Fruit fly (Drosophila melanogaster) whole organism, embryonic: ENCODE results near the gene Mct1.
A peak's percentile ranks its signal among the peaks of the same experiment; 100 is the strongest.

Source experiments
- ATbp ChIP-seq: fragments of 200-800 bp; sonication (Bioruptor generic); optimal IDR thresholded peaks from 2 replicates; lab custom pipeline; 2017; ENCODE audit warnings: missing biosample characterization, mild to moderate bottlenecking, missing genetic modification characterization, missing genetic modification reagents
- Asciz ChIP-seq: fragments of 200-800 bp; sonication (Bioruptor generic); optimal IDR thresholded peaks from 2 replicates; lab custom pipeline; 2017; ENCODE audit warnings: missing biosample characterization, mild to moderate bottlenecking, missing genetic modification characterization, missing genetic modification reagents
- CG11723 ChIP-seq: fragments of 200-800 bp; sonication (Bioruptor generic); optimal IDR thresholded peaks from 2 replicates; lab custom pipeline; 2017; ENCODE audit warnings: missing biosample characterization, mild to moderate bottlenecking, missing genetic modification characterization
- CG12659 ChIP-seq: fragments of 200-800 bp; sonication (Bioruptor generic); optimal IDR thresholded peaks from 3 replicates; lab custom pipeline; 2017; ENCODE audit warnings: mild to moderate bottlenecking, missing biosample characterization, missing genetic modification reagents, missing genetic modification characterization
- CG13296 ChIP-seq: fragments of 200-800 bp; sonication (Bioruptor generic); optimal IDR thresholded peaks from 3 replicates; lab custom pipeline; 2018; ENCODE audit warnings: missing biosample characterization, mild to moderate bottlenecking, missing genetic modification characterization
- CG17359 ChIP-seq: fragments of 200-800 bp; sonication (Bioruptor generic); optimal IDR thresholded peaks from 3 replicates; lab custom pipeline; 2018; ENCODE audit warnings: missing biosample characterization, mild to moderate bottlenecking, missing genetic modification characterization, moderate library complexity
- CG17829 ChIP-seq: fragments of 200-800 bp; optimal IDR thresholded peaks from 2 replicates; lab custom pipeline; 2019; ENCODE audit warnings: missing biosample characterization, mild to moderate bottlenecking, missing genetic modification characterization, moderate library complexity
- CG18599 ChIP-seq: fragments of 200-800 bp; sonication (Bioruptor generic); optimal IDR thresholded peaks from 3 replicates; lab custom pipeline; 2017; ENCODE audit warnings: missing biosample characterization, missing genetic modification characterization, mild to moderate bottlenecking, moderate library complexity, missing genetic modification reagents
- CG18764 ChIP-seq: fragments of 200-800 bp; sonication (Bioruptor generic); optimal IDR thresholded peaks from 3 replicates; lab custom pipeline; 2016; ENCODE audit warnings: missing biosample characterization, missing genetic modification characterization
- CG2875 ChIP-seq: fragments of 200-800 bp; sonication (Bioruptor generic); optimal IDR thresholded peaks from 2 replicates; lab custom pipeline; 2017; ENCODE audit warnings: missing biosample characterization, mild to moderate bottlenecking, missing genetic modification characterization, missing genetic modification reagents
- CG31388 ChIP-seq: fragments of 200-800 bp; sonication (Bioruptor generic); optimal IDR thresholded peaks from 2 replicates; lab custom pipeline; 2016; ENCODE audit warnings: missing biosample characterization, missing genetic modification characterization
- CG42726 ChIP-seq: fragments of 200-800 bp; sonication (Bioruptor generic); IDR thresholded peaks from 2 replicates; pipeline ENCODE4 v1.3.6; 2022; ENCODE audit warnings: missing biosample characterization, missing genetic modification characterization; ENCODE audit not compliant: partially characterized antibody
- CG4854 ChIP-seq: fragments of 200-800 bp; sonication (Bioruptor generic); optimal IDR thresholded peaks from 2 replicates; lab custom pipeline; 2016; ENCODE audit warnings: missing biosample characterization, missing genetic modification characterization, inconsistent platforms
- CG7928 ChIP-seq: fragments of 200-800 bp; sonication (Bioruptor generic); optimal IDR thresholded peaks from 2 replicates; lab custom pipeline; 2017; ENCODE audit warnings: missing biosample characterization, mild to moderate bottlenecking, missing genetic modification characterization
- CHES-1-like ChIP-seq: fragments of 200-800 bp; sonication (Bioruptor generic); optimal IDR thresholded peaks from 2 replicates; lab custom pipeline; 2016; ENCODE audit warnings: missing biosample characterization, missing genetic modification characterization
- CrebB ChIP-seq: fragments of 200-800 bp; sonication (Bioruptor generic); optimal IDR thresholded peaks from 3 replicates; lab custom pipeline; 2018; ENCODE audit warnings: missing biosample characterization, mild to moderate bottlenecking, missing genetic modification characterization
- D19B ChIP-seq: fragments of 200-800 bp; sonication (Bioruptor generic); optimal IDR thresholded peaks from 2 replicates; lab custom pipeline; 2017; ENCODE audit warnings: missing biosample characterization, mild to moderate bottlenecking, missing genetic modification characterization
- Doc3 ChIP-seq: fragments of 200-800 bp; sonication (Bioruptor generic); IDR thresholded peaks from 3 replicates; pipeline ENCODE4 v1.3.6; 2022; ENCODE audit warnings: missing biosample characterization, missing genetic modification characterization; ENCODE audit not compliant: partially characterized antibody
- Drgx ChIP-seq: fragments of 200-800 bp; sonication (Bioruptor generic); IDR thresholded peaks from 2 replicates; pipeline ENCODE4 v1.3.6; 2022; ENCODE audit warnings: missing biosample characterization, missing genetic modification characterization
- Eip74EF ChIP-seq, 2 experiments: fragments of 200-800 bp in 1 of 2; fragments of >200 bp in 1 of 2; sonication (Bioruptor generic) in 1 of 2; optimal IDR thresholded peaks; 2 replicates each; lab custom pipeline; 2017 to 2019; ENCODE audit warnings: missing biosample characterization in 2 of 2, missing genetic modification characterization in 2 of 2, mild to moderate bottlenecking in 1 of 2, moderate library complexity in 1 of 2
- Gug ChIP-seq: fragments of 200-800 bp; sonication (Bioruptor generic); IDR thresholded peaks from 4 replicates; pipeline ENCODE4 v1.3.6; 2022; ENCODE audit warnings: missing biosample characterization, missing genetic modification characterization
- Hmx ChIP-seq: fragments of 200-800 bp; sonication (Bioruptor generic); optimal IDR thresholded peaks from 2 replicates; lab custom pipeline; 2016; ENCODE audit warnings: missing biosample characterization, missing genetic modification characterization
- Jarid2 ChIP-seq: fragments of 200-800 bp; sonication (Bioruptor generic); optimal IDR thresholded peaks from 3 replicates; lab custom pipeline; 2017; ENCODE audit warnings: mild to moderate bottlenecking, missing biosample characterization, missing genetic modification reagents, missing genetic modification characterization
- Mrtf ChIP-seq: fragments of 200-800 bp; sonication (Bioruptor generic); IDR thresholded peaks from 3 replicates; pipeline ENCODE4 v1.3.6; 2022; ENCODE audit warnings: missing biosample characterization, missing genetic modification characterization
- Pdp1 ChIP-seq, 2 experiments: fragments of 200-800 bp; sonication (Bioruptor generic); optimal IDR thresholded peaks; 3 replicates each; lab custom pipeline; 2016; ENCODE audit warnings: missing biosample characterization in 2 of 2, missing genetic modification characterization in 2 of 2, mild to moderate bottlenecking in 1 of 2, moderate library complexity in 1 of 2
- Rfx ChIP-seq: fragments of 200-800 bp; sonication (Bioruptor generic); IDR thresholded peaks from 2 replicates; pipeline ENCODE4 v1.3.6; 2022; ENCODE audit warnings: missing biosample characterization, missing genetic modification characterization
- Sox102F ChIP-seq: fragments of 200-800 bp; sonication (Bioruptor generic); optimal IDR thresholded peaks from 2 replicates; lab custom pipeline; 2018; ENCODE audit warnings: missing biosample characterization, mild to moderate bottlenecking, missing genetic modification characterization, moderate library complexity
- TFAM ChIP-seq: fragments of 200-800 bp; sonication (Bioruptor generic); optimal IDR thresholded peaks from 2 replicates; lab custom pipeline; 2017; ENCODE audit warnings: missing biosample characterization, missing genetic modification characterization, inconsistent platforms
- Vsx1 ChIP-seq: fragments of 200-800 bp; sonication (Bioruptor generic); optimal IDR thresholded peaks from 2 replicates; lab custom pipeline; 2017; ENCODE audit warnings: missing biosample characterization, mild to moderate bottlenecking, missing genetic modification characterization, missing genetic modification reagents
- az2 ChIP-seq: fragments of 200-800 bp; sonication (Bioruptor generic); optimal IDR thresholded peaks from 3 replicates; lab custom pipeline; 2016; ENCODE audit warnings: missing biosample characterization, missing genetic modification characterization
- bowl ChIP-seq: fragments of 200-800 bp; sonication (Bioruptor generic); IDR thresholded peaks from 2 replicates; pipeline ENCODE4 v1.3.6; 2022; ENCODE audit warnings: missing biosample characterization, missing genetic modification characterization
- btn ChIP-seq: fragments of 200-800 bp; sonication (Bioruptor generic); optimal IDR thresholded peaks from 2 replicates; lab custom pipeline; 2016; ENCODE audit warnings: missing biosample characterization, missing genetic modification characterization
- disco-r ChIP-seq: fragments of 200-800 bp; sonication (Bioruptor generic); optimal IDR thresholded peaks from 2 replicates; lab custom pipeline; 2016; ENCODE audit warnings: missing biosample characterization, missing genetic modification characterization
- fd64A ChIP-seq: fragments of 200-800 bp; sonication (Bioruptor generic); optimal IDR thresholded peaks from 3 replicates; lab custom pipeline; 2018; ENCODE audit warnings: missing biosample characterization, mild to moderate bottlenecking, missing genetic modification characterization
- ftz-f1 ChIP-seq: fragments of 200-800 bp; sonication (Bioruptor generic); optimal IDR thresholded peaks from 2 replicates; lab custom pipeline; 2016; ENCODE audit warnings: missing biosample characterization, missing genetic modification characterization
- gfzf ChIP-seq: fragments of 200-800 bp; sonication (Bioruptor generic); optimal IDR thresholded peaks from 2 replicates; lab custom pipeline; 2016; ENCODE audit warnings: missing biosample characterization, mild to moderate bottlenecking, missing genetic modification characterization, moderate library complexity
- gsb-n ChIP-seq: fragments of 200-800 bp; sonication (Bioruptor generic); optimal IDR thresholded peaks from 3 replicates; lab custom pipeline; 2018; ENCODE audit warnings: missing biosample characterization, mild to moderate bottlenecking, missing genetic modification characterization
- kay ChIP-seq: fragments of 200-800 bp; sonication (Bioruptor generic); optimal IDR thresholded peaks from 2 replicates; lab custom pipeline; 2016; ENCODE audit warnings: missing biosample characterization, missing genetic modification characterization
- kni ChIP-seq: fragments of 200-800 bp; sonication (Bioruptor generic); optimal IDR thresholded peaks from 3 replicates; lab custom pipeline; 2017; ENCODE audit warnings: mild to moderate bottlenecking, missing biosample characterization, missing genetic modification reagents, missing genetic modification characterization
- lmd ChIP-seq: fragments of 200-800 bp; sonication (Bioruptor generic); IDR thresholded peaks from 2 replicates; pipeline ENCODE4 v1.3.6; 2022; ENCODE audit warnings: missing biosample characterization, missing genetic modification characterization
- lola ChIP-seq, 3 experiments: fragments of >200 bp in 2 of 3; fragments of 200-800 bp in 1 of 3; sonication (Bioruptor generic) in 1 of 3; optimal IDR thresholded peaks; 2 replicates each; lab custom pipeline; 2017 to 2019; ENCODE audit warnings: missing biosample characterization in 3 of 3, missing genetic modification characterization in 3 of 3, mild to moderate bottlenecking in 1 of 3, moderate library complexity in 1 of 3
- nom ChIP-seq: fragments of 200-800 bp; sonication (Bioruptor generic); optimal IDR thresholded peaks from 2 replicates; lab custom pipeline; 2017; ENCODE audit warnings: missing biosample characterization, missing genetic modification characterization, mild to moderate bottlenecking, moderate library complexity, missing genetic modification reagents
- sima ChIP-seq: fragments of 200-800 bp; sonication (Bioruptor generic); optimal IDR thresholded peaks from 2 replicates; lab custom pipeline; 2016; ENCODE audit warnings: missing biosample characterization, missing genetic modification characterization
- sr ChIP-seq: fragments of 200-800 bp; sonication (Bioruptor generic); IDR thresholded peaks from 3 replicates; pipeline ENCODE4 v1.3.6; 2022; ENCODE audit warnings: missing biosample characterization, missing genetic modification characterization
- tio ChIP-seq: fragments of 200-800 bp; sonication (Bioruptor generic); optimal IDR thresholded peaks from 2 replicates; lab custom pipeline; 2017; ENCODE audit warnings: missing biosample characterization, missing genetic modification characterization, inconsistent platforms
- vnd ChIP-seq: fragments of 200-800 bp; sonication (Bioruptor generic); IDR thresholded peaks from 3 replicates; pipeline ENCODE4 v1.3.6; 2022; ENCODE audit warnings: missing biosample characterization, missing genetic modification characterization; ENCODE audit not compliant: partially characterized antibody
- vvl ChIP-seq: fragments of 200-800 bp; sonication (Bioruptor generic); IDR thresholded peaks from 2 replicates; pipeline ENCODE4 v1.3.6; 2022; ENCODE audit warnings: missing biosample characterization, missing genetic modification characterization
- wdn ChIP-seq: fragments of 200-800 bp; sonication (Bioruptor generic); IDR thresholded peaks from 2 replicates; pipeline ENCODE4 v1.3.6; 2022; ENCODE audit warnings: missing biosample characterization, missing genetic modification characterization

Mct1 gene

DNA sequence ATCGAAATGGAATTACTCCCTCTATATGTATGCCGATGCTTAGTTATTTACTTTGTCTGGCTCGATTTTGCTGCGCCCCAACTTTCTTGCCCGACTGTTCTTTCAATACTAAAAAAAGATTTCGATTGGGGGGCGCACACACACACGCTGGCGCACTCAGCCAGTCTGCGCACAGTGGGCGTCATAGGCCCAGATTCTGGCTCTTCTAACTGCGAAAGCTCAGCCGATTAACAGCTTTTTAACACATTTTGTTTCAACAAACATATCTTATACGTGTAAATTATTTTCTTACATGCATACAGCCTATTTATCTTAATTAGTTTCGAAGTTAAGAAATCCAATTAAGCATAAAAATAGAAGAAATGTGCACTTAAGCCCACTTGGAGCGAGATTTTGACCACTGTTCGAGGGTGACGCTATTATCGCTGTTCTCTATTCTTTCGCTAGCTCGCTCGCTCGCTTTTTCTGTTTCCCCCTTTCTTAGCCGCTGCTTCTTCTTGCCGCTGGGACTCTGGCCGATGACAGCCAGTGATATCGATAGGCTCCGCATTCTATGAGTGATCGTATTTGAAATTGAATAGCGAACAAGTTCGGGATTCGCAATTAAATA, 33.3 kb downstream of the Mct1 start, which contains the start of gene Vinc (continued):
- TF ChIP-seq Gug (GFP tag; lab: Robert Waterston, UW) (peak; percentile 69), Eip74EF (GFP tag; optimal IDR thresholded peaks at IDR 0.05; lab: Kevin White, UChicago) (peak in 1 of 2 experiments; percentile 89), Drgx (GFP tag; lab: Robert Waterston, UW) (peak; percentile 93), CG12659 (GFP tag; lab: Kevin White, UChicago) (peak; percentile 82), Doc3 (GFP tag; lab: Robert Waterston, UW) (no peak), CG31388 (peak; percentile 51), Mrtf (peak; percentile 77; the same call in 2 of the 3 replicates), vnd (GFP tag; lab: Robert Waterston, UW) (no peak), ftz-f1 (peak; percentile 79), lmd (peak; percentile 85), lola (GFP tag; optimal IDR thresholded peaks at IDR 0.05; lab: Kevin White, UChicago) (peak in 1 of 3 experiments; percentile 65), ATbp (GFP tag; lab: Kevin White, UChicago) (peak; percentile 52), TFAM (peak; percentile 8), kni (peak; percentile 90), CG13296 (peak; percentile 96), sr (GFP tag; lab: Robert Waterston, UW) (peak; percentile 23; the same call in 1 of the 3 replicates), Asciz (no peak), CG18764 (GFP tag; lab: Kevin White, UChicago) (peak; percentile 78), sima (GFP tag; lab: Kevin White, UChicago) (peak; percentile 3), Rfx (GFP tag; lab: Robert Waterston, UW) (peak; percentile 94), nom (GFP tag; lab: Kevin White, UChicago) (peak; percentile 92), az2 (GFP tag; lab: Kevin White, UChicago) (peak; percentile 62), Jarid2 (GFP tag; lab: Kevin White, UChicago) (peak; percentile 86), Sox102F (GFP tag; lab: Kevin White, UChicago) (no peak), CG42726 (GFP tag; lab: Robert Waterston, UW) (no peak), CHES-1-like (GFP tag; lab: Kevin White, UChicago) (peak; percentile 58), CG17359 (tag; lab: Kevin White, UChicago) (peak; percentile 90), Vsx1 (GFP tag; lab: Kevin White, UChicago) (no peak), CG17829 (peak; percentile 89), bowl (GFP tag; lab: Robert Waterston, UW) (peak; percentile 41; the same call in 1 of the 2 replicates), btn (GFP tag; lab: Kevin White, UChicago) (peak; percentile 62), kay (GFP tag; lab: Kevin White, UChicago) (peak; percentile 83), tio (GFP tag; lab: Kevin White, UChicago) (no peak), wdn (peak; percentile 69; the same call in 1 of the 2 replicates), gfzf (no peak), D19B (GFP tag; lab: Kevin White, UChicago) (peak; percentile 84), CG4854 (peak; percentile 73), fd64A (GFP tag; lab: Kevin White, UChicago) (peak; percentile 69), CG18599 (GFP tag; lab: Kevin White, UChicago) (peak; percentile 96), Pdp1 (GFP tag; optimal IDR thresholded peaks at IDR 0.05; lab: Kevin White, UChicago) (peak; percentile 77 to 90), CG7928 (GFP tag; lab: Kevin White, UChicago) (peak; percentile 63), CG11723 (peak; percentile 55), CG2875 (GFP tag; lab: Kevin White, UChicago) (peak; percentile 26), Hmx (peak; percentile 76), gsb-n (tag; lab: Kevin White, UChicago) (no peak), disco-r (peak; percentile 38), CrebB (tag; lab: Kevin White, UChicago) (peak; percentile 75), vvl (GFP tag; lab: Robert Waterston, UW) (peak; percentile 80)
